Worm (Caenorhabditis elegans) whole organism, young adult: Measurements from ENCODE around the gene irld-47.

Experiments
- B0336.3 ChIP-seq: fragments of 200-800 bp; sonication (Bioruptor generic); IDR thresholded peaks from 2 replicates; pipeline ENCODE4 v1.3.6; 2022; ENCODE audit warnings: missing genetic modification characterization, missing compliant biosample characterization
- D2030.7 ChIP-seq: fragments of 200-800 bp; sonication (Bioruptor generic); IDR thresholded peaks from 2 replicates; pipeline ENCODE4 v1.3.6; 2022; ENCODE audit warnings: missing genetic modification reagents, missing genetic modification characterization, missing compliant biosample characterization
- F10E7.11 ChIP-seq: sonication (generic microtip); optimal IDR thresholded peaks from 2 replicates; lab custom pipeline; 2017; ENCODE audit warnings: mild to moderate bottlenecking, missing genetic modification characterization, moderate library complexity, missing compliant biosample characterization
- F33H1.4 ChIP-seq: fragments of 200-800 bp; sonication (Bioruptor generic); IDR thresholded peaks from 2 replicates; pipeline ENCODE4 v1.3.6; 2022; ENCODE audit warnings: missing genetic modification reagents, missing genetic modification characterization, missing compliant biosample characterization
- F39B2.1 ChIP-seq: fragments of 200-800 bp; sonication (Bioruptor generic); IDR thresholded peaks from 2 replicates; pipeline ENCODE4 v1.3.6; 2022; ENCODE audit warnings: missing genetic modification reagents, missing genetic modification characterization, missing compliant biosample characterization
- F55B11.4 ChIP-seq: sonication (generic microtip); optimal IDR thresholded peaks from 2 replicates; lab custom pipeline; 2016; ENCODE audit warnings: missing compliant biosample characterization, missing genetic modification characterization, borderline replicate concordance; ENCODE audit not compliant: insufficient read depth
- K12H6.12 ChIP-seq: fragments of 200-800 bp; sonication (Bioruptor generic); optimal IDR thresholded peaks from 2 replicates; lab custom pipeline; 2018; ENCODE audit warnings: mild to moderate bottlenecking, missing genetic modification characterization, missing compliant biosample characterization
- Y56A3A.18 ChIP-seq: fragments of 200-800 bp; sonication (Bioruptor generic); IDR thresholded peaks from 2 replicates; pipeline ENCODE4 v1.3.6; 2022; ENCODE audit warnings: missing genetic modification reagents, missing genetic modification characterization, missing compliant biosample characterization
- Y95B8A.8 ChIP-seq: fragments of 200-800 bp; sonication (Bioruptor generic); IDR thresholded peaks from 2 replicates; pipeline ENCODE4 v1.3.6; 2022; ENCODE audit warnings: missing genetic modification reagents, missing genetic modification characterization, missing compliant biosample characterization
- akir-1 ChIP-seq: fragments of 200-800 bp; sonication (Bioruptor generic); optimal IDR thresholded peaks from 2 replicates; lab custom pipeline; 2018; ENCODE audit warnings: mild to moderate bottlenecking, missing genetic modification characterization, moderate library complexity, missing compliant biosample characterization
- ama-1 ChIP-seq, 3 experiments: fragments of 150-350 bp in 1 of 3; sonication (generic microtip) in 2 of 3; optimal IDR thresholded peaks; 2 replicates each; lab custom pipeline; 2014 to 2018; ENCODE audit warnings: missing biosample characterization in 2 of 3, missing genetic modification characterization in 2 of 3, missing genetic modification reagents in 2 of 3
- aptf-2 ChIP-seq: fragments of 200-800 bp; sonication (Bioruptor generic); conservative IDR thresholded peaks from 2 replicates; pipeline ENCODE4 v1.3.6; 2022; ENCODE audit warnings: missing genetic modification reagents, missing genetic modification characterization, missing compliant biosample characterization
- athp-1 ChIP-seq: sonication (generic microtip); optimal IDR thresholded peaks from 2 replicates; lab custom pipeline; 2017; ENCODE audit warnings: mild to moderate bottlenecking, missing genetic modification characterization, missing compliant biosample characterization
- attf-3 ChIP-seq: fragments of 200-800 bp; sonication (Bioruptor generic); conservative IDR thresholded peaks from 2 replicates; pipeline ENCODE4 v1.3.6; 2022; ENCODE audit warnings: missing genetic modification reagents, missing genetic modification characterization, missing compliant biosample characterization
- attf-5 ChIP-seq: fragments of 200-800 bp; sonication (Bioruptor generic); optimal IDR thresholded peaks from 2 replicates; lab custom pipeline; 2018; ENCODE audit warnings: mild to moderate bottlenecking, missing genetic modification characterization, missing compliant biosample characterization
- bed-2 ChIP-seq: fragments of 200-800 bp; sonication (Bioruptor generic); IDR thresholded peaks from 2 replicates; pipeline ENCODE4 v1.3.6; 2022; ENCODE audit warnings: missing genetic modification reagents, missing genetic modification characterization, missing compliant biosample characterization
- cebp-1 ChIP-seq, 2 experiments: fragments of 200-800 bp in 1 of 2; sonication (Bioruptor generic) in 1 of 2; sonication (generic microtip) in 1 of 2; IDR thresholded peaks in 1 of 2; optimal IDR thresholded peaks in 1 of 2; 2 replicates each; pipeline versions ENCODE4 v1.3.6 to Lab custom; 2017 to 2022; ENCODE audit warnings: missing compliant biosample characterization in 2 of 2, missing genetic modification characterization in 2 of 2, mild to moderate bottlenecking in 1 of 2, missing genetic modification reagents in 1 of 2, moderate library complexity in 1 of 2
- ceh-100 ChIP-seq: fragments of 200-800 bp; sonication (Bioruptor generic); IDR thresholded peaks from 2 replicates; pipeline ENCODE4 v1.3.6; 2022; ENCODE audit warnings: missing genetic modification reagents, missing genetic modification characterization, missing compliant biosample characterization
- ceh-40 ChIP-seq: fragments of 200-800 bp; sonication (Bioruptor generic); IDR thresholded peaks from 2 replicates; pipeline ENCODE4 v1.3.6; 2022; ENCODE audit warnings: missing genetic modification characterization, missing compliant biosample characterization
- dox-1 ChIP-seq: fragments of 200-800 bp; sonication (Bioruptor generic); IDR thresholded peaks from 2 replicates; pipeline ENCODE4 v1.3.6; 2022; ENCODE audit warnings: missing genetic modification reagents, missing genetic modification characterization, missing compliant biosample characterization
- egrh-3 ChIP-seq: fragments of 200-800 bp; sonication (Bioruptor generic); IDR thresholded peaks from 2 replicates; pipeline ENCODE4 v1.3.6; 2022; ENCODE audit warnings: missing genetic modification reagents, missing genetic modification characterization, missing compliant biosample characterization
- ekl-4 ChIP-seq: fragments of 200-800 bp; sonication (Bioruptor generic); IDR thresholded peaks from 2 replicates; pipeline ENCODE4 v1.3.6; 2022; ENCODE audit warnings: missing genetic modification reagents, missing genetic modification characterization, missing compliant biosample characterization
- gei-17 ChIP-seq: fragments of 200-800 bp; sonication (Bioruptor generic); optimal IDR thresholded peaks from 2 replicates; lab custom pipeline; 2018; ENCODE audit warnings: mild to moderate bottlenecking, missing genetic modification characterization, missing compliant biosample characterization
- hmg-1.2 ChIP-seq: fragments of 200-800 bp; sonication (Bioruptor generic); IDR thresholded peaks from 2 replicates; pipeline ENCODE4 v1.3.6; 2022; ENCODE audit warnings: missing genetic modification reagents, missing genetic modification characterization, missing compliant biosample characterization
- hrde-1 ChIP-seq: sonication (generic microtip); optimal IDR thresholded peaks from 2 replicates; lab custom pipeline; 2016; ENCODE audit warnings: missing genetic modification characterization, mild to moderate bottlenecking, missing compliant biosample characterization, moderate library complexity, missing genotype, missing genetic modification reagents, borderline replicate concordance
- lin-26 ChIP-seq: fragments of 200-800 bp; sonication (Bioruptor generic); IDR thresholded peaks from 2 replicates; pipeline ENCODE4 v1.3.6; 2022; ENCODE audit warnings: missing genetic modification reagents, missing genetic modification characterization, missing compliant biosample characterization
- lin-54 ChIP-seq: fragments of 200-800 bp; sonication (Bioruptor generic); optimal IDR thresholded peaks from 2 replicates; lab custom pipeline; 2018; ENCODE audit warnings: mild to moderate bottlenecking, missing genetic modification characterization, missing compliant biosample characterization
- lsl-1 ChIP-seq: fragments of 200-800 bp; sonication (Bioruptor generic); optimal IDR thresholded peaks from 2 replicates; lab custom pipeline; 2018; ENCODE audit warnings: mild to moderate bottlenecking, missing genetic modification characterization, moderate library complexity, missing compliant biosample characterization
- madf-3 ChIP-seq: fragments of 200-800 bp; sonication (Bioruptor generic); IDR thresholded peaks from 2 replicates; pipeline ENCODE4 v1.3.6; 2022; ENCODE audit warnings: missing genetic modification reagents, missing genetic modification characterization, missing compliant biosample characterization
- madf-6 ChIP-seq: fragments of 200-800 bp; sonication (Bioruptor generic); IDR thresholded peaks from 2 replicates; pipeline ENCODE4 v1.3.6; 2022; ENCODE audit warnings: missing genetic modification reagents, missing genetic modification characterization, missing compliant biosample characterization
- madf-8 ChIP-seq: fragments of 200-800 bp; sonication (Bioruptor generic); conservative IDR thresholded peaks from 2 replicates; pipeline ENCODE4 v1.3.6; 2022; ENCODE audit warnings: missing genetic modification reagents, missing genetic modification characterization, missing compliant biosample characterization
- mcd-1 ChIP-seq: fragments of 200-800 bp; sonication (Bioruptor generic); IDR thresholded peaks from 2 replicates; pipeline ENCODE4 v1.3.6; 2022; ENCODE audit warnings: missing genetic modification reagents, missing genetic modification characterization, missing compliant biosample characterization
- nhr-179 ChIP-seq: sonication (generic microtip); optimal IDR thresholded peaks from 2 replicates; lab custom pipeline; 2016; ENCODE audit warnings: mild to moderate bottlenecking, missing genetic modification characterization, missing compliant biosample characterization
- pbrm-1 ChIP-seq: fragments of 200-800 bp; sonication (Bioruptor generic); IDR thresholded peaks from 2 replicates; pipeline ENCODE4 v1.3.6; 2022; ENCODE audit warnings: missing genetic modification reagents, missing genetic modification characterization, missing compliant biosample characterization
- snpc-4 ChIP-seq, 5 experiments: fragments of 150-350 bp in 1 of 5; sonication (generic microtip) in 4 of 5; optimal IDR thresholded peaks; 2 replicates each; lab custom pipeline; 2014 to 2018; ENCODE audit warnings: missing genetic modification characterization in 5 of 5, missing biosample characterization in 3 of 5, antibody characterized with exemption in 2 of 5, mild to moderate bottlenecking in 2 of 5, missing compliant biosample characterization in 2 of 5, missing genotype in 2 of 5, moderate library complexity in 2 of 5, missing genetic modification reagents in 1 of 5
- somi-1 ChIP-seq: fragments of 200-800 bp; sonication (Bioruptor generic); optimal IDR thresholded peaks from 2 replicates; lab custom pipeline; 2018; ENCODE audit warnings: mild to moderate bottlenecking, missing genetic modification characterization, missing compliant biosample characterization
- tbp1 ChIP-seq: fragments of 200-800 bp; sonication (Bioruptor generic); optimal IDR thresholded peaks from 2 replicates; lab custom pipeline; 2018; ENCODE audit warnings: mild to moderate bottlenecking, missing genetic modification characterization, missing compliant biosample characterization
- tlf-1 ChIP-seq: fragments of 200-800 bp; sonication (Bioruptor generic); optimal IDR thresholded peaks from 2 replicates; lab custom pipeline; 2018; ENCODE audit warnings: mild to moderate bottlenecking, missing genetic modification characterization, missing compliant biosample characterization
- unc-62 ChIP-seq: fragments of 150-350 bp; optimal IDR thresholded peaks from 2 replicates; lab custom pipeline; 2014; ENCODE audit warnings: missing biosample characterization, missing genetic modification reagents, missing genetic modification characterization
- xnd-1 ChIP-seq: sonication (generic microtip); optimal IDR thresholded peaks from 2 replicates; lab custom pipeline; 2016; ENCODE audit warnings: missing genotype, missing genetic modification reagents, missing genetic modification characterization, missing compliant biosample characterization
- ztf-18 ChIP-seq: sonication (generic microtip); optimal IDR thresholded peaks from 2 replicates; lab custom pipeline; 2016; ENCODE audit warnings: missing genotype, mild to moderate bottlenecking, missing genetic modification characterization, missing compliant biosample characterization
- ztf-3 ChIP-seq: fragments of 200-800 bp; sonication (Bioruptor generic); optimal IDR thresholded peaks from 2 replicates; lab custom pipeline; 2018; ENCODE audit warnings: mild to moderate bottlenecking, missing genetic modification characterization, missing compliant biosample characterization

Gene irld-47

ce11 chrII:7822454-7822853 is at the start of gene irld-47:
Gene irld-47 (minus strand): TSS chrII:7822554.
- TF ChIP-seq ztf-3 (no peak), egrh-3 (no peak), K12H6.12 (tag; lab: Kevin White, UChicago) (no peak), hrde-1 (tag; lab: Kevin White, UChicago) (no peak), somi-1 (no peak), F10E7.11 (tag; lab: Kevin White, UChicago) (no peak), unc-62 (no peak), aptf-2 (no peak), gei-17 (GFP tag; lab: Kevin White, UChicago) (no peak), F39B2.1 (GFP tag; lab: Robert Waterston, UW) (no peak)

DNA sequence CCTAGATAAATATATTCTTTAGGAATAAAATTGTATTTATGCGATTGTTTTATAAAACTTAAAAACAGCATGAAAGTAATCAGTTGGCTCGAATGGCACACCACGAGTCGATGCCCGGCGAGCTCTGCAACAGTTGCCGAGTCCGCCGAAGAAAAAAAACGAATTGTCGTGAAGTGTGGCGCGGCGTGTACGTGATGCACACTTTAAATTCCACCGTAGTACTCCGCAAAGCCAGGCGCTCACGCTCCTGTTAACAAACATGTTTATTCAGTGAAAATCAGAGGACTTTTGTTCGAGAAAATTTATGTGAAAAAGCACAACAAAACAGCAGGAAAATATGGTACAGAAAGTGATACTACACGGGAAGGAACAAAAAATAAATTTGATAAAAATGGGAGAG is 48.3 kb upstream of the irld-47 start:
- TF ChIP-seq attf-3 (GFP tag; lab: Robert Waterston, UW) (peak; percentile 73), D2030.7 (GFP tag; lab: Robert Waterston, UW) (peak; percentile 33; the same call in 1 of the 2 replicates), K12H6.12 (tag; lab: Kevin White, UChicago) (peak; percentile 31), ceh-100 (peak; percentile 49; the same call in 1 of the 2 replicates), madf-6 (peak; percentile 64), mcd-1 (0 out of 2 replicates have a peak, but pooled peaks have one; percentile 24), Y95B8A.8 (GFP tag; lab: Robert Waterston, UW) (peak; percentile 18; the same call in 1 of the 2 replicates), nhr-179 (tag; lab: Kevin White, UChicago) (no peak), dox-1 (GFP tag; lab: Robert Waterston, UW) (0 out of 2 replicates have a peak, but pooled peaks have one; percentile 7), xnd-1 (tag; lab: Kevin White, UChicago) (peak; percentile 33), B0336.3 (GFP tag; lab: Robert Waterston, UW) (0 out of 2 replicates have a peak, but pooled peaks have one; percentile 37), ekl-4 (GFP tag; lab: Robert Waterston, UW) (peak; percentile 54; the same call in 1 of the 2 replicates), attf-5 (peak; percentile 65), akir-1 (GFP tag; lab: Kevin White, UChicago) (no peak), F55B11.4 (no peak), ztf-18 (peak; percentile 1), tlf-1 (peak; percentile 32), lin-54 (GFP tag; lab: Kevin White, UChicago) (peak; percentile 51), tbp1 (GFP tag; lab: Kevin White, UChicago) (peak; percentile 20), madf-8 (GFP tag; lab: Robert Waterston, UW) (no peak), hrde-1 (tag; lab: Kevin White, UChicago) (peak; percentile 12), pbrm-1 (GFP tag; lab: Robert Waterston, UW) (peak; percentile 63; the same call in 1 of the 2 replicates), bed-2 (no peak), lin-26 (peak; percentile 28; the same call in 1 of the 2 replicates), hmg-1.2 (GFP tag; lab: Robert Waterston, UW) (peak; percentile 42; the same call in 1 of the 2 replicates), athp-1 (tag; lab: Kevin White, UChicago) (peak; percentile 68), snpc-4 (GFP tag; optimal IDR thresholded peaks at IDR 0.05; lab: Kevin White, UChicago) (no peak), snpc-4 (tag; optimal IDR thresholded peaks at IDR 0.05; lab: Kevin White, UChicago) (peak in 1 of 4 experiments; percentile 39), Y56A3A.18 (0 out of 2 replicates have a peak, but pooled peaks have one; percentile 37), madf-3 (GFP tag; lab: Robert Waterston, UW) (no peak), ceh-40 (no peak), F33H1.4 (GFP tag; lab: Robert Waterston, UW) (peak; percentile 30; the same call in 1 of the 2 replicates), cebp-1 (GFP tag; IDR thresholded peaks at IDR 0.05; lab: Robert Waterston, UW) (no peak), cebp-1 (tag; optimal IDR thresholded peaks at IDR 0.05; lab: Kevin White, UChicago) (peak; percentile 56), ama-1 (optimal IDR thresholded peaks at IDR 0.05; lab: Kevin White, UChicago) (no peak), ama-1 (GFP tag; optimal IDR thresholded peaks at IDR 0.05; lab: Kevin White, UChicago) (no peak), lsl-1 (GFP tag; lab: Kevin White, UChicago) (peak; percentile 80)
- TF ChIP-seq, all 124 proteins: peak for 26
